Fruit fly (Drosophila melanogaster): ENCODE data around the gene Lgr4.

Gene Lgr4

dm6 chrX:13159481-13159880 lies 29.5 kb downstream of the Lgr4 start, which contains the start of the genes Bap60 and CG12096 (continued):
- TF ChIP-seq ase (GFP tag; IDR thresholded peaks at IDR 0.05) (peak; percentile 29; the same call in 1 of the 3 replicates), Myb (GFP tag; optimal IDR thresholded peaks at IDR 0.05) (peak; percentile 93), CG14667 (GFP tag; IDR thresholded peaks at IDR 0.05) (peak; percentile 54), phol (tag; optimal IDR thresholded peaks at IDR 0.05) (peak; percentile 99), CG4360 (GFP tag; IDR thresholded peaks at IDR 0.05) (no peak), ac (GFP tag; optimal IDR thresholded peaks at IDR 0.05) (no peak), amos (GFP tag; IDR thresholded peaks at IDR 0.05; ENCODE audit: partially characterized antibody) (peak; percentile 81), fd96Cb (tag; optimal IDR thresholded peaks at IDR 0.05) (peak; percentile 56), CG11398 (GFP tag; optimal IDR thresholded peaks at IDR 0.05) (peak; percentile 27), ash1 (GFP tag; optimal IDR thresholded peaks at IDR 0.05) (no peak), Ets65A (GFP tag) (peak; percentile 99), Trl (optimal IDR thresholded peaks at IDR 0.05) (no peak), Trl (GFP tag; optimal IDR thresholded peaks at IDR 0.05) (peak; percentile 46), CG7786 (GFP tag; optimal IDR thresholded peaks at IDR 0.05) (peak; percentile 86), Meics (GFP tag; optimal IDR thresholded peaks at IDR 0.05) (peak; percentile 63), Oli (tag; optimal IDR thresholded peaks at IDR 0.05) (peak; percentile 65), CG31365 (tag; optimal IDR thresholded peaks at IDR 0.05) (peak; percentile 13), en (GFP tag; optimal IDR thresholded peaks at IDR 0.05) (peak; percentile 15), CG17361 (GFP tag; IDR thresholded peaks at IDR 0.05) (peak; percentile 84), CG1832 (GFP tag; optimal IDR thresholded peaks at IDR 0.05) (no peak), CG6791 (GFP tag; IDR thresholded peaks at IDR 0.05; ENCODE audit: partially characterized antibody) (peak; percentile 81; the same call in 2 of the 3 replicates), lov (optimal IDR thresholded peaks at IDR 0.05) (no peak), lov (GFP tag; IDR thresholded peaks at IDR 0.05) (no peak), mld (GFP tag; IDR thresholded peaks at IDR 0.05; ENCODE audit: partially characterized antibody) (peak; percentile 88; the same call in 2 of the 3 replicates), H15 (GFP tag; IDR thresholded peaks at IDR 0.05) (no peak), HLH3B (GFP tag; IDR thresholded peaks at IDR 0.05) (no peak), Dad (GFP tag; optimal IDR thresholded peaks at IDR 0.05) (peak; percentile 72), Atf3 (GFP tag; optimal IDR thresholded peaks at IDR 0.05) (peak; percentile 46), ind (GFP tag; optimal IDR thresholded peaks at IDR 0.05) (peak; percentile 79), Dip3 (GFP tag; optimal IDR thresholded peaks at IDR 0.05) (peak; percentile 80), CG17612 (GFP tag; IDR thresholded peaks at IDR 0.05) (no peak), slp2 (GFP tag; optimal IDR thresholded peaks at IDR 0.05) (peak; percentile 48), CG7745 (tag; optimal IDR thresholded peaks at IDR 0.05) (no peak), CG33557 (GFP tag; optimal IDR thresholded peaks at IDR 0.05) (peak; percentile 68), Nf-YB (GFP tag; optimal IDR thresholded peaks at IDR 0.05) (peak; percentile 45), run (tag; optimal IDR thresholded peaks at IDR 0.05) (no peak), CG6813 (GFP tag; optimal IDR thresholded peaks at IDR 0.05) (no peak), ERR (GFP tag; optimal IDR thresholded peaks at IDR 0.05) (peak; percentile 64), Mes4 (GFP tag; optimal IDR thresholded peaks at IDR 0.05) (peak; percentile 59), row (GFP tag; IDR thresholded peaks at IDR 0.05) (peak; percentile 93), CG13894 (tag; optimal IDR thresholded peaks at IDR 0.05) (peak; percentile 63), stc (GFP tag; IDR thresholded peaks at IDR 0.05) (no peak), CG12071 (GFP tag; optimal IDR thresholded peaks at IDR 0.05) (no peak), NC2β (GFP tag; optimal IDR thresholded peaks at IDR 0.05) (peak; percentile 68), zen2 (GFP tag; IDR thresholded peaks at IDR 0.05; ENCODE audit: partially characterized antibody) (0 out of 3 replicates have a peak, but pooled peaks have one; percentile 59), Eip74EF (GFP tag; optimal IDR thresholded peaks at IDR 0.05) (no peak), Sox100B (GFP tag; optimal IDR thresholded peaks at IDR 0.05) (no peak), Fer1 (GFP tag; optimal IDR thresholded peaks at IDR 0.05) (peak; percentile 70), CG4820 (GFP tag; optimal IDR thresholded peaks at IDR 0.05) (peak; percentile 65), CG2875 (GFP tag; optimal IDR thresholded peaks at IDR 0.05) (no peak), bowl (GFP tag; IDR thresholded peaks at IDR 0.05) (no peak)

All from whole organism, embryonic.